Worm (Caenorhabditis elegans) whole organism, mixed stage, embryonic: Measurements from ENCODE around the gene E03H12.4.

Experiments
- blmp-1 ChIP-seq: fragments of 150-350 bp; optimal IDR thresholded peaks from 2 replicates; lab custom pipeline; 2014; ENCODE audit warnings: missing biosample characterization, missing genetic modification characterization
- flh-1 ChIP-seq: fragments of 200-800 bp; sonication (Bioruptor generic); optimal IDR thresholded peaks from 2 replicates; lab custom pipeline; 2018; ENCODE audit warnings: mild to moderate bottlenecking, missing genetic modification characterization, moderate library complexity, missing compliant biosample characterization
- mab-5 ChIP-seq: fragments of 150-350 bp; optimal IDR thresholded peaks from 2 replicates; lab custom pipeline; 2014; ENCODE audit warnings: missing biosample characterization, missing genetic modification characterization
- mls-2 ChIP-seq: sonication (generic microtip); optimal IDR thresholded peaks from 2 replicates; lab custom pipeline; 2016; ENCODE audit warnings: mild to moderate bottlenecking, missing genetic modification characterization, moderate library complexity, missing compliant biosample characterization
- nhr-76 ChIP-seq: sonication (generic microtip); optimal IDR thresholded peaks from 2 replicates; lab custom pipeline; 2017; ENCODE audit warnings: missing biosample characterization, missing genetic modification characterization
- pha-4 ChIP-seq: fragments of 150-350 bp; optimal IDR thresholded peaks from 2 replicates; lab custom pipeline; 2018; ENCODE audit warnings: missing biosample characterization, missing genetic modification reagents, missing genetic modification characterization

DNA sequence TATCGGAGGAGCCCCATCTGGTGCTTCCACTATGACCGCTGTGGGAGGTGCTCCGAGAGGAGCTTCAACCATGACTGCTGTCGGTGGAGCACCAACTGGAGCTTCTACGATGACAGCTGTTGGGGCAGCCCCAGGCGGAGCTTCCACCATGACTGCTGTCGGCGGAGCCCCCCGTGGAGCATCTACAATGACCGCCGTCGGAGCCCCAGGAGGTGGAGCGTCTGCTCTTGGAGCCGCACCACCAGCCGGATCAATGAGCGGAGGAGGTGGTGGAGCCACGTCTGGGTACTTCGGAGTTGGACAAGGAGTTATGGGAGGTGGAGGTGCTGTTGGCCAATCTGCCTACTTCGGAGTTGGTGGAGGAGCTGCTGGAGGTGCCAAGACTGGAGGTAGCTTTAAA, 14.6 kb downstream of the E03H12.4 start:
- TF ChIP-seq flh-1 (GFP tag; lab: Kevin White, UChicago) (no peak), mls-2 (tag; lab: Kevin White, UChicago) (no peak), blmp-1 (tag; lab: Kevin White, UChicago) (no peak), mab-5 (no peak), pha-4 (tag; lab: Kevin White, UChicago) (no peak), nhr-76 (tag; lab: Kevin White, UChicago) (no peak)
